Worm (Caenorhabditis elegans) whole organism, L3 larva: Measurements from ENCODE around the gene ZK228.13.
"Not testable (repeated sequence)": the region's sequence is repeated elsewhere in the genome, so short reads cannot be mapped to it uniquely, and the experiment has no call there.

Experiments used
- ZK546.5 ChIP-seq: sonication (generic microtip); optimal IDR thresholded peaks from 2 replicates; lab custom pipeline; 2017; ENCODE audit warnings: missing biosample characterization, missing genetic modification characterization
- ama-1 ChIP-seq: fragments of 150-350 bp; optimal IDR thresholded peaks from 2 replicates; lab custom pipeline; 2018
- ceh-16 ChIP-seq: sonication (generic microtip); optimal IDR thresholded peaks from 2 replicates; lab custom pipeline; 2017; ENCODE audit warnings: missing biosample characterization, missing genetic modification characterization
- ceh-28 ChIP-seq: fragments of 150-350 bp; optimal IDR thresholded peaks from 2 replicates; lab custom pipeline; 2014; ENCODE audit warnings: missing biosample characterization, missing genetic modification reagents, missing genetic modification characterization
- ceh-9 ChIP-seq: sonication (generic microtip); optimal IDR thresholded peaks from 2 replicates; lab custom pipeline; 2018; ENCODE audit warnings: missing biosample characterization, missing genetic modification characterization
- daf-12 ChIP-seq: fragments of 150-350 bp; optimal IDR thresholded peaks from 2 replicates; lab custom pipeline; 2014; ENCODE audit warnings: missing biosample characterization, missing genetic modification reagents, missing genetic modification characterization
- egl-27 ChIP-seq: sonication (generic microtip); optimal IDR thresholded peaks from 4 replicates; lab custom pipeline; 2017; ENCODE audit warnings: missing biosample characterization, missing genetic modification reagents, missing genetic modification characterization
- egl-5 ChIP-seq: fragments of 150-350 bp; optimal IDR thresholded peaks from 2 replicates; lab custom pipeline; 2017; ENCODE audit warnings: missing biosample characterization, missing genetic modification reagents, missing genetic modification characterization, inconsistent platforms
- elt-1 ChIP-seq: fragments of 150-350 bp; optimal IDR thresholded peaks from 2 replicates; lab custom pipeline; 2014; ENCODE audit warnings: missing biosample characterization, missing genetic modification characterization
- elt-3 ChIP-seq, 3 experiments: fragments of 150-350 bp in 1 of 3; sonication (generic microtip) in 2 of 3; optimal IDR thresholded peaks; 2 replicates in 2 of 3; 4 replicates in 1 of 3; lab custom pipeline; 2014 to 2017; ENCODE audit warnings: missing biosample characterization in 3 of 3, missing genetic modification characterization in 3 of 3
- eor-1 ChIP-seq, 2 experiments: fragments of 150-350 bp; optimal IDR thresholded peaks; 2 replicates each; lab custom pipeline; 2014 to 2018; ENCODE audit warnings: missing biosample characterization in 2 of 2, missing genetic modification characterization in 2 of 2
- fkh-10 ChIP-seq: sonication (generic microtip); optimal IDR thresholded peaks from 2 replicates; lab custom pipeline; 2017; ENCODE audit warnings: missing biosample characterization, missing genetic modification reagents, missing genetic modification characterization
- fos-1 ChIP-seq: fragments of 150-350 bp; optimal IDR thresholded peaks from 2 replicates; lab custom pipeline; 2014; ENCODE audit warnings: missing biosample characterization, missing genetic modification characterization
- jun-1 ChIP-seq: fragments of 150-350 bp; optimal IDR thresholded peaks from 2 replicates; lab custom pipeline; 2014; ENCODE audit warnings: missing biosample characterization, missing genetic modification reagents, missing genetic modification characterization
- lin-15B ChIP-seq: fragments of 150-350 bp; optimal IDR thresholded peaks from 2 replicates; lab custom pipeline; 2014; ENCODE audit warnings: missing biosample characterization, missing genetic modification characterization
- lsy-12 ChIP-seq: sonication (generic microtip); optimal IDR thresholded peaks from 2 replicates; lab custom pipeline; 2016; ENCODE audit warnings: mild to moderate bottlenecking, missing genetic modification characterization, missing compliant biosample characterization
- mdl-1 ChIP-seq: fragments of 150-350 bp; optimal IDR thresholded peaks from 2 replicates; lab custom pipeline; 2014; ENCODE audit warnings: missing biosample characterization, missing genetic modification characterization
- nfya-1 ChIP-seq: sonication (generic microtip); optimal IDR thresholded peaks from 2 replicates; lab custom pipeline; 2017; ENCODE audit warnings: missing genetic modification characterization, mild to moderate bottlenecking, missing compliant biosample characterization, antibody characterized with exemption, moderate library complexity; ENCODE audit not compliant: insufficient read depth
- nhr-12 ChIP-seq: fragments of 150-350 bp; optimal IDR thresholded peaks from 2 replicates; lab custom pipeline; 2014; ENCODE audit warnings: missing biosample characterization, missing genetic modification characterization
- nhr-23 ChIP-seq: fragments of 150-350 bp; optimal IDR thresholded peaks from 2 replicates; lab custom pipeline; 2014; ENCODE audit warnings: missing biosample characterization, missing genetic modification reagents, missing genetic modification characterization
- nhr-237 ChIP-seq: fragments of 150-350 bp; optimal IDR thresholded peaks from 2 replicates; lab custom pipeline; 2014; ENCODE audit warnings: missing biosample characterization, missing genetic modification characterization
- nhr-28 ChIP-seq: fragments of 150-350 bp; optimal IDR thresholded peaks from 2 replicates; lab custom pipeline; 2014; ENCODE audit warnings: missing biosample characterization, missing genetic modification characterization
- nhr-43 ChIP-seq: sonication (generic microtip); optimal IDR thresholded peaks from 2 replicates; lab custom pipeline; 2016; ENCODE audit warnings: mild to moderate bottlenecking, missing genetic modification characterization, missing compliant biosample characterization; ENCODE audit not compliant: poor library complexity, severe bottlenecking
- nhr-67 ChIP-seq: fragments of 150-350 bp; optimal IDR thresholded peaks from 2 replicates; lab custom pipeline; 2014; ENCODE audit warnings: missing biosample characterization, missing genetic modification characterization
- nhr-77 ChIP-seq: fragments of 150-350 bp; optimal IDR thresholded peaks from 2 replicates; lab custom pipeline; 2014; ENCODE audit warnings: missing biosample characterization, missing genetic modification characterization
- skn-1 ChIP-seq: fragments of 150-350 bp; optimal IDR thresholded peaks from 2 replicates; lab custom pipeline; 2014; ENCODE audit warnings: missing biosample characterization, missing genetic modification characterization
- snpc-4 ChIP-seq: fragments of 150-350 bp; optimal IDR thresholded peaks from 2 replicates; lab custom pipeline; 2014; ENCODE audit warnings: missing biosample characterization, missing genetic modification characterization
- zag-1 ChIP-seq: fragments of 150-350 bp; optimal IDR thresholded peaks from 2 replicates; lab custom pipeline; 2014; ENCODE audit warnings: missing biosample characterization, missing genetic modification characterization
- ztf-11 ChIP-seq: fragments of 150-350 bp; optimal IDR thresholded peaks from 2 replicates; lab custom pipeline; 2014; ENCODE audit warnings: missing biosample characterization, missing genetic modification characterization
- ztf-4 ChIP-seq: fragments of 150-350 bp; optimal IDR thresholded peaks from 2 replicates; lab custom pipeline; 2014; ENCODE audit warnings: missing biosample characterization, missing genetic modification characterization

ZK228.13 gene

ce11 chrV:18456574-18456973 is 11.4 kb downstream of the ZK228.13 start, which contains the start of gene ZK228.10:
Gene ZK228.10 (plus strand): TSS chrV:18456874.
- TF ChIP-seq egl-5 (tag; lab: Kevin White, UChicago) (no peak), nhr-28 (tag; lab: Kevin White, UChicago) (no peak), ceh-9 (tag; lab: Kevin White, UChicago) (no peak), skn-1 (tag; lab: Kevin White, UChicago) (no peak), ZK546.5 (no peak), fkh-10 (no peak), jun-1 (tag; lab: Kevin White, UChicago) (no peak), mdl-1 (no peak), egl-27 (tag; lab: Kevin White, UChicago) (no peak), nhr-23 (tag; lab: Kevin White, UChicago) (no peak), zag-1 (tag; lab: Kevin White, UChicago) (no peak), nhr-67 (tag; lab: Kevin White, UChicago) (no peak), nhr-12 (tag; lab: Kevin White, UChicago) (no peak), daf-12 (no peak), elt-3 (tag; optimal IDR thresholded peaks at IDR 0.05; lab: Kevin White, UChicago) (no peak), eor-1 (tag; optimal IDR thresholded peaks at IDR 0.05; lab: Kevin White, UChicago) (no peak)

- TF ChIP-seq snpc-4 (tag; lab: Kevin White, UChicago) (no peak), nhr-77 (tag; lab: Kevin White, UChicago) (no peak), nhr-67 (tag; lab: Kevin White, UChicago) (no peak), elt-1 (tag; lab: Kevin White, UChicago) (no peak), jun-1 (tag; lab: Kevin White, UChicago) (no peak), nhr-237 (tag; lab: Kevin White, UChicago) (no peak), ZK546.5 (no peak), mdl-1 (no peak), ztf-4 (tag; lab: Kevin White, UChicago) (no peak), lin-15B (tag; lab: Kevin White, UChicago) (no peak), elt-3 (tag; optimal IDR thresholded peaks at IDR 0.05; lab: Kevin White, UChicago) (no peak), ceh-28 (tag; lab: Kevin White, UChicago) (no peak)
Measured at ce11 chrV:18444118-18444517, 23.9 kb downstream of the ZK228.13 start, which contains the start of gene ZK228.1. Gene ZK228.1 (plus strand): TSS chrV:18444418.

- TF ChIP-seq elt-1, snpc-4, fos-1 (tag; lab: Kevin White, UChicago): not testable (repeated sequence)
Measured at ce11 chrV:18439469-18439868, 28.5 kb downstream of the ZK228.13 start, which contains the start of gene ZK262.9. Gene ZK262.9 (plus strand): TSS chrV:18439769.

ce11 chrV:18438081-18438480 is 29.9 kb downstream of the ZK228.13 start, which contains the start of gene ZK262.8:
Gene ZK262.8 (plus strand): TSS chrV:18438381.
- no peak for TF ChIP-seq ztf-11 (tag; lab: Kevin White, UChicago)
- TF ChIP-seq nhr-67 (tag; lab: Kevin White, UChicago), result no peak
- TF ChIP-seq, all 47 proteins: peak for 0

- no peak for TF ChIP-seq nhr-67 (tag; lab: Kevin White, UChicago)
- no peak for TF ChIP-seq ztf-4 (tag; lab: Kevin White, UChicago)
Measured at ce11 chrV:18434961-18435360, 33.0 kb downstream of the ZK228.13 start, which contains the start of gene ZK262.20. Gene ZK262.20 (minus strand): TSS chrV:18435061.

- TF ChIP-seq zag-1 (tag; lab: Kevin White, UChicago), result no peak
- TF ChIP-seq snpc-4 (tag; lab: Kevin White, UChicago), result no peak
- TF ChIP-seq lsy-12 (tag; lab: Kevin White, UChicago), result no peak
- TF ChIP-seq egl-5 (tag; lab: Kevin White, UChicago), result no peak
- no peak for TF ChIP-seq nhr-43
- no peak for TF ChIP-seq nhr-237 (tag; lab: Kevin White, UChicago)
- TF ChIP-seq elt-1 (tag; lab: Kevin White, UChicago), result no peak
- no peak for TF ChIP-seq ama-1 (lab: Kevin White, UChicago)
- TF ChIP-seq mdl-1, result no peak
- TF ChIP-seq nfya-1 (tag; lab: Kevin White, UChicago), result no peak
- no peak for TF ChIP-seq ceh-16 (tag; lab: Kevin White, UChicago)
- no peak for TF ChIP-seq ceh-9 (tag; lab: Kevin White, UChicago)
Measured at ce11 chrV:18431450-18431849, 36.5 kb downstream of the ZK228.13 start, which contains the start of gene srw-82. Gene srw-82 (plus strand): TSS chrV:18431750.
